Worm (Caenorhabditis elegans): ENCODE data around the gene Y43F8B.19.
A peak's percentile ranks its signal among the peaks of the same experiment; 100 is the strongest.

The Y43F8B.19 gene

DNA sequence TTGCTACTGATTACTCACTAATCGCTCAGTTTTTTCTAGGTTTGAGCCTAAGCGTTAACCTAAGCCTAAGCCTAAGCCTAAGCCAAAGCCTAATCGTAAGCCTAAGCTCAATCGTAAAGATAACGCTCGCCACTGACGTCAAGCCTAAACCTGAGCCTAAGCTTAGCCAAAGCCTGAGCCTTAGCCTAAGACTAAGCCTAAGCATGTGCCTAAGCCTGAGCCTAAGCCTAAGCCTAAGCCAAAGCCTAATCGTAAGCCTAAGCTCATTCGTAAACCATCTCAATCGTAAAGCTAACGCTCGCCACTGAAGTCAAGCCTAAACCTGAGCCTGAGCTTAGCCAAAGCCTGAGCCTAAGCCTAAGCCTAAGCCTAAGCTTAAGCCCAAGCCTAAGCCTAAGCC is 31.4 kb upstream of the Y43F8B.19 start:
- TF ChIP-seq mes-4 (tag; optimal IDR thresholded peaks at IDR 0.05) (no peak), rcor-1 (GFP tag; IDR thresholded peaks at IDR 0.05) (no peak), B0019.2 (GFP tag; conservative IDR thresholded peaks at IDR 0.05) (no peak), T26A5.8 (tag; optimal IDR thresholded peaks at IDR 0.05) (no peak), ceh-100 (GFP tag; IDR thresholded peaks at IDR 0.05) (no peak), ceh-58 (GFP tag; IDR thresholded peaks at IDR 0.05) (no peak), zfh-2 (GFP tag; conservative IDR thresholded peaks at IDR 0.05) (no peak), bed-1 (GFP tag; IDR thresholded peaks at IDR 0.05) (no peak), ztf-3 (GFP tag; optimal IDR thresholded peaks at IDR 0.05) (no peak), die-1 (tag; optimal IDR thresholded peaks at IDR 0.05) (no peak), T07F8.4 (tag; optimal IDR thresholded peaks at IDR 0.05) (no peak), lin-40 (tag; optimal IDR thresholded peaks at IDR 0.05) (no peak), snpc-1.3 (tag; optimal IDR thresholded peaks at IDR 0.05; ENCODE audit: insufficient read depth) (no peak), ceh-91 (GFP tag; IDR thresholded peaks at IDR 0.05) (no peak)

DNA sequence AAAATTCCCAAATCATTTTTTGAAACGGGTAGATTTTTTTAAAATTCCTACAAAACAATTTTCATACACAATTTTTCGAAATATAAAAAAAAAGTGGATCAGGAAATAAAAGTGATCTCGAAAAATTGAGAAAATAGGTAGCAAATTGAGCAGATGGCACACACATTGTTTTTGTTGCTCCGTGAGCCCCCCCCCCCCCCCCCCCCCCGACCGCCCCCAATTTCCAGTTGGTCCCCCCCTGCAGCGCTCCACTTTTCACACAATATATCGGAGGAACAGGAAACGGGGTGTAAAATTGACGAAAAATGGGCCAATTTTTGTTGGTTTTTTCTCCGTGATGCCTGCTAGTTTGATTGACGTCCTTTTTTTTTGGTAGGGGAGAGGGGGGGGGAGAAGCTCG is 28.8 kb upstream of the Y43F8B.19 start:
- TF ChIP-seq madf-10 (tag; optimal IDR thresholded peaks at IDR 0.05) (no peak), F57A8.1 (GFP tag; optimal IDR thresholded peaks at IDR 0.05) (no peak), ceh-27 (GFP tag; optimal IDR thresholded peaks at IDR 0.05) (no peak), zfh-2 (GFP tag; conservative IDR thresholded peaks at IDR 0.05) (peak; percentile 95), egrh-3 (GFP tag; IDR thresholded peaks at IDR 0.05) (peak; percentile 87; the same call in 1 of the 2 replicates), sptf-2 (GFP tag; optimal IDR thresholded peaks at IDR 0.05) (no peak), attf-3 (GFP tag; conservative IDR thresholded peaks at IDR 0.05) (no peak), cebp-1 (GFP tag; IDR thresholded peaks at IDR 0.05) (no peak), cebp-1 (tag; optimal IDR thresholded peaks at IDR 0.05) (peak; percentile 1), egl-44 (GFP tag; IDR thresholded peaks at IDR 0.05) (no peak), lsy-27 (tag; optimal IDR thresholded peaks at IDR 0.05; ENCODE audit: borderline replicate concordance, insufficient read depth) (no peak), ama-1 (optimal IDR thresholded peaks at IDR 0.05) (no peak), ama-1 (GFP tag; optimal IDR thresholded peaks at IDR 0.05) (no peak), Y67H2A.10 (GFP tag; conservative IDR thresholded peaks at IDR 0.05) (no peak), mel-28 (tag; optimal IDR thresholded peaks at IDR 0.05; ENCODE audit: borderline replicate concordance) (no peak)

DNA sequence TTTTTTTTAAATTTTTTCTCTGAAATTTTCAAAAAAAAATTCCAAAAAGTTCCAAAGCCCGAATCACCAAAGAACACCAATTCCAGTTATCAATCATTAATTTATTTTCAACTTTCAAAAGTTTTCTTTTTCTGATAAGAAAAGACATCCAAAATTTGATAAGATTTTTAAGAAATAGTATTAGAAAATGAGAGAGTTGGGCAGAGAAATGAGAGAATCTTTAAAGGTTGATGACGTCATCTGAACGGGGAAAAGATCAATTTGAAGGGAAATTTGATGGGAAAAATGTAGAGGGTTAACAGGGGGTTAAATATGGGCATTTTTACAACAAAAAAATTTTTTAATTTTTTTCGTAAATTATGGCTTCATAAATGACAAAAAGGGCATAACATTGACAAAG is 21.4 kb upstream of the Y43F8B.19 start:
- TF ChIP-seq nhr-80 (tag; optimal IDR thresholded peaks at IDR 0.05) = peak; percentile 51
- TF ChIP-seq ceh-100 (GFP tag; IDR thresholded peaks at IDR 0.05) = no peak
- TF ChIP-seq atf-7 (tag; optimal IDR thresholded peaks at IDR 0.05) = peak; percentile 86
- peak in 1 of 2 experiments; percentile 9 for TF ChIP-seq let-607 (tag; optimal IDR thresholded peaks at IDR 0.05)
- TF ChIP-seq lin-40 (tag; optimal IDR thresholded peaks at IDR 0.05) = peak; percentile 40
- TF ChIP-seq C17E4.6 (GFP tag; IDR thresholded peaks at IDR 0.05) = no peak
- TF ChIP-seq hmg-1.2 (GFP tag; IDR thresholded peaks at IDR 0.05) = peak; percentile 53
- no peak for TF ChIP-seq nfya-2 (GFP tag; IDR thresholded peaks at IDR 0.05)

DNA sequence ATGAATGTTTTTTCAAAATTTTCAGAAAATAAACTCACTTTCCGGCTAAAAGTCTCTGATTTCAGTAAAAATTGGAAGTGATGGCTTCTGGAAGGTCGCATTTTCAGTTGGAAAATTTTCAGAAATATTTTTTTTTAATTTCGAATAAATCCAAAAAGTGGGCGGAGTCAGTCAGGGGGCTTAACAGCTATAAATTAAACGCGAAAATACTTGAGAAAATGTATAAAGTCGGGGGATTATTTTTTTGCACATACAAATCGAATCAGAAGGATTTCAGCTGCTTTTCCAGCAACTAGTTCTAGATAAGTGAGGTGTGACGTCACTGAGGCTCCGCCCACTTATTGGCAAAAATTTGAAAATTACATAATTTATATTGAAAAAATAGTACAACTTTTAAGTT is 20.9 kb upstream of the Y43F8B.19 start, which contains the start of gene Y43F8B.2:
Gene Y43F8B.2 (minus strand): TSS at position 101 of the 400 bp plus-strand sequence.
- TF ChIP-seq zfh-2 (GFP tag; conservative IDR thresholded peaks at IDR 0.05) = no peak
- TF ChIP-seq ztf-3 (GFP tag; optimal IDR thresholded peaks at IDR 0.05) = no peak
- no peak for TF ChIP-seq repo-1 (tag; optimal IDR thresholded peaks at IDR 0.05)
- no peak for TF ChIP-seq hmg-1.2 (GFP tag; IDR thresholded peaks at IDR 0.05)
- no peak for TF ChIP-seq sdz-38 (tag; optimal IDR thresholded peaks at IDR 0.05)
- TF ChIP-seq F55B11.4 (tag; optimal IDR thresholded peaks at IDR 0.05; ENCODE audit: borderline replicate concordance, insufficient read depth) = no peak
- no peak for TF ChIP-seq sptf-2 (GFP tag; optimal IDR thresholded peaks at IDR 0.05)
- no peak for TF ChIP-seq B0261.1 (tag; optimal IDR thresholded peaks at IDR 0.05)
- TF ChIP-seq snpc-4 (GFP tag; optimal IDR thresholded peaks at IDR 0.05) = no peak
- TF ChIP-seq snpc-4 (tag; optimal IDR thresholded peaks at IDR 0.05) = no peak
- no peak for TF ChIP-seq F10E7.11 (tag; optimal IDR thresholded peaks at IDR 0.05)

Data from whole organism, young adult.